Worm (Caenorhabditis elegans) whole organism, L2 larva: ENCODE measurements around the gene algn-13.

ENCODE experiments used
- ceh-16 ChIP-seq: fragments of 150-350 bp; optimal IDR thresholded peaks from 2 replicates; lab custom pipeline; 2014; ENCODE audit warnings: missing biosample characterization, missing genetic modification characterization
- ceh-82 ChIP-seq: fragments of 150-350 bp; optimal IDR thresholded peaks from 2 replicates; lab custom pipeline; 2014; ENCODE audit warnings: missing biosample characterization, missing genetic modification characterization
- egl-27 ChIP-seq: sonication (generic microtip); optimal IDR thresholded peaks from 3 replicates; lab custom pipeline; 2017; ENCODE audit warnings: missing biosample characterization, missing genetic modification reagents, missing genetic modification characterization
- nhr-21 ChIP-seq: fragments of 150-350 bp; optimal IDR thresholded peaks from 2 replicates; lab custom pipeline; 2014; ENCODE audit warnings: missing biosample characterization, missing genetic modification characterization
- nhr-237 ChIP-seq: fragments of 150-350 bp; optimal IDR thresholded peaks from 2 replicates; lab custom pipeline; 2014; ENCODE audit warnings: missing biosample characterization, missing genetic modification characterization
- sem-4 ChIP-seq: fragments of 150-350 bp; optimal IDR thresholded peaks from 2 replicates; lab custom pipeline; 2014; ENCODE audit warnings: missing biosample characterization, missing genetic modification reagents, missing genetic modification characterization
- skn-1 ChIP-seq: sonication (generic microtip); optimal IDR thresholded peaks from 2 replicates; lab custom pipeline; 2017; ENCODE audit warnings: missing biosample characterization, missing genetic modification characterization
- ztf-11 ChIP-seq: sonication (generic microtip); optimal IDR thresholded peaks from 2 replicates; lab custom pipeline; 2017; ENCODE audit warnings: missing biosample characterization, missing genetic modification characterization

DNA sequence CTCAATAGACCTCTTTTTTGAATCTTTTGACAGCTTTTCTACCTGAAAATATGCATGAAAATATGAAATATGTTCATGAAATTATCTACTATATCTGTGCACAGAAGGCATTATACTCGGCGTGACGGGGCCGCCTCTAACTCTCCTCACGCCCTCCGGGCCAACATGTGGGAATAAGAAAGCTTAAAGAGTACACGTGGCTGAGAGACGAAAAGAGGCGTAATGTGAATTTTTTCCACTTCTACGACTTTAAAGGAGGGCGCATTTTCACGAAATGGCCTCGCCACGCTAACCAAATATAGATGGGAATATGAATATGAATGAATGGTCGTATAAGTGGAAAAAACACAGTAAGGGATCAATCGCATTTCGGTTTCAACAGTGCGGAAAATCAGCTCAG, 4.1 kb downstream of the algn-13 start:
- TF ChIP-seq nhr-237 (tag; lab: Kevin White, UChicago) (no peak), skn-1 (tag; lab: Kevin White, UChicago) (no peak), sem-4 (tag; lab: Kevin White, UChicago) (no peak), ceh-82 (tag; lab: Kevin White, UChicago) (no peak), nhr-21 (tag; lab: Kevin White, UChicago) (no peak), ztf-11 (tag; lab: Kevin White, UChicago) (no peak), egl-27 (tag; lab: Kevin White, UChicago) (no peak), ceh-16 (tag; lab: Kevin White, UChicago) (no peak)
